Worm (Caenorhabditis elegans) whole organism, late embryonic: ENCODE measurements around the gene C06A12.8.

Experiments
- ceh-34 ChIP-seq: sonication (generic microtip); optimal IDR thresholded peaks from 2 replicates; lab custom pipeline; 2016; ENCODE audit warnings: mild to moderate bottlenecking, missing genetic modification characterization, missing compliant biosample characterization
- ets-4 ChIP-seq: sonication (generic microtip); optimal IDR thresholded peaks from 2 replicates; lab custom pipeline; 2016; ENCODE audit warnings: missing genetic modification characterization, missing compliant biosample characterization
- fax-1 ChIP-seq: sonication (generic microtip); optimal IDR thresholded peaks from 2 replicates; lab custom pipeline; 2016; ENCODE audit warnings: missing genotype, missing genetic modification characterization, missing compliant biosample characterization
- ttx-3 ChIP-seq: sonication (generic microtip); optimal IDR thresholded peaks from 2 replicates; lab custom pipeline; 2016; ENCODE audit warnings: missing genetic modification reagents, missing genetic modification characterization, missing compliant biosample characterization

DNA sequence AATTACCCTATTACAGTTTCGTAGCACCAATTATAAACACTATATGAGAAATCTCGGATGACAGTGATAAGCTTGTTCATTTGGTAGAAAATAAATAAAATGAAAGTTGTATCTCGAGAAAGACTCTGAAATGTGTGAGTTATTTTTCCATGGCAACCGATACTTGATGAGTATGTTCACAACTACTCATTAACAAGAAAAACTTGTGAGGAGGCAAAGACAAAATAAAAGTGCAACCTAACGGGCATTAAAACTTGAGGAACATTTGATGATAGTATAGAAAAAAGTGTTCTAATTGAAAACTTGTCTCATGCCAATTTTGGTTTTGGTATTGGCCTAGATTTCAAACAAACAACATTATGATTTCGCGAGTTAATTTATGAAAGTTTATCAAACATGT, 586 bp upstream of the C06A12.8 start, which contains the start of gene gcy-27:
- TF ChIP-seq ttx-3 (tag; lab: Kevin White, UChicago): no peak
- no peak for TF ChIP-seq ets-4 (tag; lab: Kevin White, UChicago)
- TF ChIP-seq fax-1: no peak
- TF ChIP-seq ceh-34 (tag; lab: Kevin White, UChicago): no peak
